Fruit fly (Drosophila melanogaster) whole organism, pupa: ENCODE results near the gene CG14441.

ENCODE experiments used
- CG10348 ChIP-seq: fragments of 200-800 bp; sonication (Bioruptor generic); IDR thresholded peaks from 2 replicates; pipeline ENCODE4 v1.3.6; 2022; ENCODE audit warnings: missing biosample characterization, missing genetic modification characterization
- Pif1A ChIP-seq: fragments of 200-800 bp; sonication (Bioruptor generic); optimal IDR thresholded peaks from 3 replicates; lab custom pipeline; 2016; ENCODE audit warnings: missing biosample characterization, missing genetic modification characterization
- fd96Ca ChIP-seq: fragments of 200-800 bp; sonication (Bioruptor generic); IDR thresholded peaks from 3 replicates; pipeline ENCODE4 v1.3.6; 2022; ENCODE audit warnings: missing biosample characterization, missing genetic modification characterization

- TF ChIP-seq fd96Ca (GFP tag; lab: Robert Waterston, UW) (no peak), CG10348 (GFP tag; lab: Robert Waterston, UW) (no peak), Pif1A (no peak)
These were observed 56.9 kb downstream of the CG14441 start, which contains the start of gene sov for dm6 chrX:6756175-6756718.
